Fruit fly (Drosophila melanogaster) whole organism, embryonic: ENCODE results near the gene CG17187.

ENCODE experiments used
- CG4360 ChIP-seq: fragments of 200-800 bp; sonication (Bioruptor generic); IDR thresholded peaks from 2 replicates; pipeline ENCODE4 v1.3.6; 2022; ENCODE audit warnings: missing biosample characterization, missing genetic modification characterization
- al ChIP-seq: fragments of 200-800 bp; sonication (Bioruptor generic); IDR thresholded peaks from 2 replicates; pipeline ENCODE4 v1.3.6; 2022; ENCODE audit warnings: missing biosample characterization, missing genetic modification characterization
- tna ChIP-seq: fragments of 200-800 bp; sonication (Bioruptor generic); IDR thresholded peaks from 2 replicates; pipeline ENCODE4 v1.3.6; 2022; ENCODE audit warnings: missing biosample characterization, missing genetic modification characterization; ENCODE audit not compliant: partially characterized antibody

DNA sequence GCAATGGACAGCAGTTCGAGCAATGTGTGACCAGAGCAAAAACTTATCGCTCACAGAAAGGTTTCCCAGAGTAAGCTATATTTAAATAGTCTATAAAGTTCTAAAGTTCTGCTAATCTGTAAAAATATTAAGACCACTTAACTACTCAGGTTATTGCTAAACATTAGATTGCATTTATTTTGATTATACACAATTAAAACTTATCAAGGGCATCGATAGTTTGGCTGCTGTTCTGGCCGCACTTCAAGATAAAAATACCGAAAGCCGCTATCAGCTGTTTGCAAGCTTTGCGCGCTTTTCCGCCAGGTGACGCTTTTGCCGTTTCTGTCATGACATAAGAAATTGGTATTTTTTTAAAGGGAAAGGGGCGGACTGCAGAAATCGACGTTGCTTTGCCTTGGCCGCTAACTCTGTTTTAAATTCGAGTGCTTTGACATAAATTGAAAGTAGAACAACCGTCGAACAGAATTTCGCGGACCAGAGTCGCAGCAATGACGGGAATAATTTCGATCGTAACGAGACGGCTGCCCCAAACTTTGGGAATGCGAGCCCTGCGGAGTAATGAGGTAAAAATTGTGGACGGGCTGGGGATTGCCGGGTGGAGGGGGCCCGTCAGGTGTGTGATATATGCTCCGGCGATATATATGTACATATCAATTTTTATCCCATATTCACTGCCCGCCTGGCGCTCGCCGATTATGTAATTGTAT, 12.4 kb upstream of the CG17187 start, which contains the start of the genes CG17734 and CG5214:
- TF ChIP-seq al (GFP tag; lab: Robert Waterston, UW) (no peak), CG4360 (no peak), tna (GFP tag; lab: Robert Waterston, UW) (no peak)
